Worm (Caenorhabditis elegans) whole organism, mixed stage, embryonic: ENCODE results near the gene K02B7.3.

Source experiments
- M03D4.4 ChIP-seq: sonication (generic microtip); optimal IDR thresholded peaks from 2 replicates; lab custom pipeline; 2017; ENCODE audit warnings: mild to moderate bottlenecking, missing genetic modification characterization, missing compliant biosample characterization
- bed-3 ChIP-seq: fragments of 200-800 bp; sonication (Bioruptor generic); optimal IDR thresholded peaks from 3 replicates; lab custom pipeline; 2018; ENCODE audit warnings: mild to moderate bottlenecking, missing genetic modification characterization, moderate library complexity, missing compliant biosample characterization
- blmp-1 ChIP-seq: fragments of 150-350 bp; optimal IDR thresholded peaks from 2 replicates; lab custom pipeline; 2014; ENCODE audit warnings: missing biosample characterization, missing genetic modification characterization
- ceh-39 ChIP-seq: fragments of 150-350 bp; optimal IDR thresholded peaks from 2 replicates; lab custom pipeline; 2014; ENCODE audit warnings: missing biosample characterization, missing genetic modification characterization
- ceh-43 ChIP-seq: fragments of 200-800 bp; sonication (Bioruptor generic); optimal IDR thresholded peaks from 2 replicates; lab custom pipeline; 2018; ENCODE audit warnings: mild to moderate bottlenecking, missing genetic modification characterization, moderate library complexity, missing compliant biosample characterization
- ceh-83 ChIP-seq: fragments of 200-800 bp; sonication (Bioruptor generic); optimal IDR thresholded peaks from 2 replicates; lab custom pipeline; 2018; ENCODE audit warnings: mild to moderate bottlenecking, missing genetic modification characterization, missing compliant biosample characterization
- ces-1 ChIP-seq: fragments of 150-350 bp; optimal IDR thresholded peaks from 2 replicates; lab custom pipeline; 2014; ENCODE audit warnings: missing biosample characterization, missing genetic modification reagents, missing genetic modification characterization
- cnd-1 ChIP-seq: fragments of 200-800 bp; sonication (Bioruptor generic); optimal IDR thresholded peaks from 2 replicates; lab custom pipeline; 2018; ENCODE audit warnings: mild to moderate bottlenecking, missing genetic modification characterization, missing compliant biosample characterization
- drap-1 ChIP-seq: fragments of 200-800 bp; sonication (Bioruptor generic); optimal IDR thresholded peaks from 3 replicates; lab custom pipeline; 2018; ENCODE audit warnings: mild to moderate bottlenecking, missing genetic modification characterization, missing compliant biosample characterization
- elt-1 ChIP-seq: sonication (generic microtip); optimal IDR thresholded peaks from 2 replicates; lab custom pipeline; 2017; ENCODE audit warnings: missing genetic modification characterization, mild to moderate bottlenecking, missing compliant biosample characterization, antibody characterized with exemption, moderate library complexity, borderline replicate concordance; ENCODE audit not compliant: insufficient read depth
- elt-3 ChIP-seq: fragments of 150-350 bp; optimal IDR thresholded peaks from 2 replicates; lab custom pipeline; 2014; ENCODE audit warnings: missing biosample characterization, missing genetic modification characterization
- flh-1 ChIP-seq: fragments of 200-800 bp; sonication (Bioruptor generic); optimal IDR thresholded peaks from 2 replicates; lab custom pipeline; 2018; ENCODE audit warnings: mild to moderate bottlenecking, missing genetic modification characterization, moderate library complexity, missing compliant biosample characterization
- ham-2 ChIP-seq: fragments of 200-800 bp; sonication (Bioruptor generic); optimal IDR thresholded peaks from 2 replicates; lab custom pipeline; 2018; ENCODE audit warnings: mild to moderate bottlenecking, missing genetic modification characterization, missing compliant biosample characterization
- hlh-1 ChIP-seq: fragments of 150-350 bp; optimal IDR thresholded peaks from 2 replicates; lab custom pipeline; 2014; ENCODE audit warnings: missing biosample characterization, missing genetic modification reagents, missing genetic modification characterization
- lin-13 ChIP-seq: fragments of 150-350 bp; optimal IDR thresholded peaks from 2 replicates; lab custom pipeline; 2014; ENCODE audit warnings: missing biosample characterization, missing genetic modification characterization
- lin-32 ChIP-seq: fragments of 200-800 bp; sonication (Bioruptor generic); optimal IDR thresholded peaks from 2 replicates; lab custom pipeline; 2018; ENCODE audit warnings: mild to moderate bottlenecking, missing genetic modification characterization, missing compliant biosample characterization
- lsy-2 ChIP-seq: fragments of 150-350 bp; optimal IDR thresholded peaks from 2 replicates; lab custom pipeline; 2014; ENCODE audit warnings: missing biosample characterization, missing genetic modification characterization
- mab-5 ChIP-seq: fragments of 150-350 bp; optimal IDR thresholded peaks from 2 replicates; lab custom pipeline; 2014; ENCODE audit warnings: missing biosample characterization, missing genetic modification characterization
- mep-1 ChIP-seq: fragments of 150-350 bp; optimal IDR thresholded peaks from 2 replicates; lab custom pipeline; 2017; ENCODE audit warnings: missing biosample characterization, missing genetic modification reagents, missing genetic modification characterization, inconsistent platforms
- mls-2 ChIP-seq: sonication (generic microtip); optimal IDR thresholded peaks from 2 replicates; lab custom pipeline; 2016; ENCODE audit warnings: mild to moderate bottlenecking, missing genetic modification characterization, moderate library complexity, missing compliant biosample characterization
- nhr-12 ChIP-seq: fragments of 150-350 bp; optimal IDR thresholded peaks from 2 replicates; lab custom pipeline; 2014; ENCODE audit warnings: missing biosample characterization, missing genetic modification characterization
- nhr-2 ChIP-seq: fragments of 150-350 bp; optimal IDR thresholded peaks from 2 replicates; lab custom pipeline; 2014; ENCODE audit warnings: missing biosample characterization, missing genetic modification characterization
- nhr-237 ChIP-seq: fragments of 150-350 bp; optimal IDR thresholded peaks from 2 replicates; lab custom pipeline; 2014; ENCODE audit warnings: missing biosample characterization, missing genetic modification characterization
- nhr-28 ChIP-seq: fragments of 150-350 bp; optimal IDR thresholded peaks from 2 replicates; lab custom pipeline; 2014; ENCODE audit warnings: missing biosample characterization, missing genetic modification characterization
- nhr-76 ChIP-seq: sonication (generic microtip); optimal IDR thresholded peaks from 2 replicates; lab custom pipeline; 2017; ENCODE audit warnings: missing biosample characterization, missing genetic modification characterization
- pha-4 ChIP-seq: fragments of 150-350 bp; optimal IDR thresholded peaks from 2 replicates; lab custom pipeline; 2018; ENCODE audit warnings: missing biosample characterization, missing genetic modification reagents, missing genetic modification characterization
- sem-2 ChIP-seq: fragments of 200-800 bp; sonication (Bioruptor generic); optimal IDR thresholded peaks from 2 replicates; lab custom pipeline; 2018; ENCODE audit warnings: mild to moderate bottlenecking, missing genetic modification characterization, missing compliant biosample characterization
- snpc-4 ChIP-seq: fragments of 150-350 bp; optimal IDR thresholded peaks from 2 replicates; lab custom pipeline; 2014; ENCODE audit warnings: missing biosample characterization, missing genetic modification characterization
- sptf-1 ChIP-seq: sonication (generic microtip); optimal IDR thresholded peaks from 2 replicates; lab custom pipeline; 2017; ENCODE audit warnings: mild to moderate bottlenecking, missing genetic modification characterization, moderate library complexity, missing compliant biosample characterization
- tbx-8 ChIP-seq: fragments of 200-800 bp; sonication (Bioruptor generic); optimal IDR thresholded peaks from 2 replicates; lab custom pipeline; 2018; ENCODE audit warnings: mild to moderate bottlenecking, missing genetic modification characterization, moderate library complexity, missing compliant biosample characterization
- unc-120 ChIP-seq: sonication (generic microtip); optimal IDR thresholded peaks from 2 replicates; lab custom pipeline; 2017; ENCODE audit warnings: missing genetic modification characterization, missing compliant biosample characterization; ENCODE audit not compliant: poor library complexity, severe bottlenecking
- unc-39 ChIP-seq: fragments of 150-350 bp; optimal IDR thresholded peaks from 2 replicates; lab custom pipeline; 2014; ENCODE audit warnings: missing biosample characterization, missing genetic modification characterization
- unc-62 ChIP-seq: fragments of 150-350 bp; optimal IDR thresholded peaks from 2 replicates; lab custom pipeline; 2014; ENCODE audit warnings: missing biosample characterization, missing genetic modification reagents, missing genetic modification characterization
- zip-8 ChIP-seq: fragments of 150-350 bp; optimal IDR thresholded peaks from 2 replicates; lab custom pipeline; 2014; ENCODE audit warnings: missing biosample characterization, missing genetic modification characterization
- ztf-11 ChIP-seq: fragments of 150-350 bp; optimal IDR thresholded peaks from 2 replicates; lab custom pipeline; 2014; ENCODE audit warnings: missing biosample characterization, missing genetic modification characterization

Gene K02B7.3

ce11 chrII:14647550-14647949 lies 47.6 kb downstream of the K02B7.3 start:
- TF ChIP-seq ztf-11 (no peak), flh-1 (no peak), M03D4.4 (tag; lab: Kevin White, UChicago) (no peak), ceh-39 (tag; lab: Kevin White, UChicago) (no peak), lsy-2 (tag; lab: Kevin White, UChicago) (no peak)
- TF ChIP-seq, all 35 proteins: peak for 0

ce11 chrII:14645290-14645689 lies 49.8 kb downstream of the K02B7.3 start:
- TF ChIP-seq cnd-1 (tag; lab: Kevin White, UChicago), result no peak
- no peak for TF ChIP-seq lin-32
- no peak for TF ChIP-seq mls-2
- no peak for TF ChIP-seq snpc-4
- TF ChIP-seq nhr-237, result no peak
- no peak for TF ChIP-seq nhr-76 (tag; lab: Kevin White, UChicago)
- no peak for TF ChIP-seq elt-1
- peak; percentile 30 for TF ChIP-seq ham-2 (GFP tag; lab: Kevin White, UChicago)
- TF ChIP-seq ceh-43 (GFP tag; lab: Kevin White, UChicago), result no peak
- no peak for TF ChIP-seq nhr-2 (tag; lab: Kevin White, UChicago)
- no peak for TF ChIP-seq ceh-83 (GFP tag; lab: Kevin White, UChicago)
- peak; percentile 33 for TF ChIP-seq unc-120 (tag; lab: Kevin White, UChicago)
- peak; percentile 50 for TF ChIP-seq ces-1 (GFP tag; lab: Kevin White, UChicago)
- TF ChIP-seq unc-62, result peak; percentile 94
- no peak for TF ChIP-seq mab-5
- no peak for TF ChIP-seq unc-39
- TF ChIP-seq tbx-8 (GFP tag; lab: Kevin White, UChicago), result no peak
- TF ChIP-seq blmp-1 (tag; lab: Kevin White, UChicago), result no peak
- TF ChIP-seq ceh-39 (tag; lab: Kevin White, UChicago), result no peak
- TF ChIP-seq bed-3 (GFP tag; lab: Kevin White, UChicago), result no peak
- no peak for TF ChIP-seq elt-3 (tag; lab: Kevin White, UChicago)
- TF ChIP-seq zip-8 (tag; lab: Kevin White, UChicago), result no peak
- TF ChIP-seq ztf-11, result no peak
- TF ChIP-seq lsy-2 (tag; lab: Kevin White, UChicago), result no peak
- TF ChIP-seq nhr-12 (tag; lab: Kevin White, UChicago), result no peak
- no peak for TF ChIP-seq nhr-28
- TF ChIP-seq drap-1 (GFP tag; lab: Kevin White, UChicago), result no peak
- no peak for TF ChIP-seq sem-2 (GFP tag; lab: Kevin White, UChicago)
- no peak for TF ChIP-seq pha-4
- peak; percentile 54 for TF ChIP-seq hlh-1 (tag; lab: Kevin White, UChicago)
- TF ChIP-seq M03D4.4 (tag; lab: Kevin White, UChicago), result no peak
- TF ChIP-seq flh-1, result no peak
- no peak for TF ChIP-seq lin-13
- TF ChIP-seq mep-1, result peak; percentile 10
- TF ChIP-seq sptf-1 (tag; lab: Kevin White, UChicago), result no peak

ce11 chrII:14644465-14644864 lies 50.6 kb downstream of the K02B7.3 start:
- TF ChIP-seq tbx-8 (GFP tag; lab: Kevin White, UChicago), result no peak
- no peak for TF ChIP-seq sptf-1 (tag; lab: Kevin White, UChicago)
- no peak for TF ChIP-seq nhr-237
- TF ChIP-seq ces-1 (GFP tag; lab: Kevin White, UChicago), result peak; percentile 87
